Worm (Caenorhabditis elegans): ENCODE results near the gene Y17G7B.21.

- TF ChIP-seq lin-13 (tag; optimal IDR thresholded peaks at IDR 0.05) (no peak), nhr-2 (tag; optimal IDR thresholded peaks at IDR 0.05) (no peak), pha-4 (tag; optimal IDR thresholded peaks at IDR 0.05) (no peak), bed-3 (GFP tag; optimal IDR thresholded peaks at IDR 0.05) (no peak), nhr-28 (tag; optimal IDR thresholded peaks at IDR 0.05) (no peak), elt-3 (tag; optimal IDR thresholded peaks at IDR 0.05) (no peak), sptf-1 (tag; optimal IDR thresholded peaks at IDR 0.05) (no peak), hlh-1 (tag; optimal IDR thresholded peaks at IDR 0.05) (no peak)
Observed at ce11 chrII:11978478-11978877, 1.0 kb upstream of the Y17G7B.21 start.

Measured in whole organism, mixed stage, embryonic.